Fruit fly (Drosophila melanogaster) whole organism, pupa: ENCODE measurements around the gene CG6785.

Experiments used
- CG13204 ChIP-seq: fragments of 200-800 bp; sonication (Bioruptor generic); optimal IDR thresholded peaks from 2 replicates; lab custom pipeline; 2018; ENCODE audit warnings: missing biosample characterization, mild to moderate bottlenecking, missing genetic modification characterization, moderate library complexity
- CG14655 ChIP-seq: fragments of 200-800 bp; sonication (Bioruptor generic); optimal IDR thresholded peaks from 3 replicates; lab custom pipeline; 2017; ENCODE audit warnings: mild to moderate bottlenecking, missing biosample characterization, missing genetic modification reagents, missing genetic modification characterization
- CG17806 ChIP-seq: fragments of 200-800 bp; sonication (Bioruptor generic); optimal IDR thresholded peaks from 2 replicates; lab custom pipeline; 2018; ENCODE audit warnings: missing biosample characterization, mild to moderate bottlenecking, missing genetic modification characterization, moderate library complexity
- CG9948 ChIP-seq: fragments of 200-800 bp; sonication (Bioruptor generic); optimal IDR thresholded peaks from 2 replicates; lab custom pipeline; 2018; ENCODE audit warnings: missing biosample characterization, mild to moderate bottlenecking, missing genetic modification characterization, moderate library complexity
- EcR ChIP-seq: fragments of 200-800 bp; sonication (Bioruptor generic); optimal IDR thresholded peaks from 3 replicates; lab custom pipeline; 2019; ENCODE audit warnings: missing biosample characterization, missing genetic modification characterization, mild to moderate bottlenecking, moderate library complexity, missing genetic modification reagents
- rn ChIP-seq: fragments of 200-800 bp; sonication (Bioruptor generic); IDR thresholded peaks from 2 replicates; pipeline ENCODE4 v1.3.6; 2022; ENCODE audit warnings: missing biosample characterization, missing genetic modification characterization

DNA sequence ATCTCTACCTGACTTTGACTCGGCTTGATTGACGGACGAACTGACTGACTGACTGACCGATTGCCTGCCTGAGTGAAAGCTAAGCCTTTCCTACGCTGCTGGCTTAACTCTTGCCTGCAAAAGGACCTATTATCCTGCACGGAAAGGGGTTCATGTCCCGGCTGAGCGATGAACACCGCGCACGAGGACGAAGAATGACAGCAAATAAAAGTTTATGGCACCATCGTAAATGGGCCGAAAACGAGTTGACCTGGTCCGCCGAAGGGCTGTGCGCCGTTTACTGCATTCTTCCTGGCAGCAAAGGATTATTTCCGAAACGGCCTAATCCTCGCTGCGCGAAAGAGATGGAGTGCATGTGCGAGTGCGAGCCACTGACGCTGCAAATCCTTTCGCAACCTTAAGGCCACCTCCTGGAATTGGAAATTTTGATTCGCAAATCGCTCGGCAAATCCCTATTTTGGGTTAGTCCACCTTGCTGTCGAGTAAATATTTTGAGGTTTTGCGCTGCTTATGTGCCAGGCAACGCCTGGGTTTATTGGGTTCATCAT, 36.2 kb upstream of the CG6785 start:
- TF ChIP-seq rn (GFP tag; lab: Robert Waterston, UW) (no peak), CG14655 (no peak), CG9948 (tag; lab: Kevin White, UChicago) (no peak), CG17806 (tag; lab: Kevin White, UChicago) (no peak), EcR (GFP tag; lab: Kevin White, UChicago) (no peak), CG13204 (GFP tag; lab: Kevin White, UChicago) (no peak)
